Worm (Caenorhabditis elegans) whole organism, L1 larva: Measurements from ENCODE around the gene C16C10.8.
A peak's percentile ranks its signal among the peaks of the same experiment; 100 is the strongest.

ENCODE experiments used
- F16B12.6 ChIP-seq: fragments of 150-350 bp; optimal IDR thresholded peaks from 2 replicates; lab custom pipeline; 2014; ENCODE audit warnings: missing biosample characterization, missing genetic modification characterization
- aha-1 ChIP-seq: fragments of 150-350 bp; optimal IDR thresholded peaks from 2 replicates; lab custom pipeline; 2014; ENCODE audit warnings: missing biosample characterization, missing genetic modification characterization
- alr-1 ChIP-seq: fragments of 200-800 bp; sonication (Bioruptor generic); optimal IDR thresholded peaks from 2 replicates; lab custom pipeline; 2018; ENCODE audit warnings: borderline replicate concordance, mild to moderate bottlenecking, missing genetic modification characterization, missing compliant biosample characterization
- aly-2 ChIP-seq: fragments of 150-350 bp; optimal IDR thresholded peaks from 2 replicates; lab custom pipeline; 2014; ENCODE audit warnings: missing biosample characterization, missing genetic modification characterization
- ceh-8 ChIP-seq: fragments of 200-800 bp; sonication (Bioruptor generic); optimal IDR thresholded peaks from 2 replicates; lab custom pipeline; 2018; ENCODE audit warnings: mild to moderate bottlenecking, missing genetic modification characterization, moderate library complexity, missing compliant biosample characterization
- ceh-88 ChIP-seq: fragments of 200-800 bp; sonication (Bioruptor generic); IDR thresholded peaks from 2 replicates; pipeline ENCODE4 v1.3.6; 2022; ENCODE audit warnings: missing genetic modification characterization, missing compliant biosample characterization
- ceh-90 ChIP-seq: sonication (generic microtip); optimal IDR thresholded peaks from 2 replicates; lab custom pipeline; 2016; ENCODE audit warnings: missing genetic modification characterization, missing compliant biosample characterization
- dpl-1 ChIP-seq, 3 experiments: fragments of 150-350 bp in 2 of 3; sonication (generic microtip) in 1 of 3; optimal IDR thresholded peaks; 2 replicates each; lab custom pipeline; 2014 to 2017; ENCODE audit warnings: missing biosample characterization in 3 of 3, missing genetic modification characterization in 3 of 3, missing genetic modification reagents in 3 of 3
- efl-1 ChIP-seq, 4 experiments: fragments of 150-350 bp; optimal IDR thresholded peaks in 3 of 4; peaks in 1 of 4; 1 replicate in 1 of 4; 2 replicates in 3 of 4; lab custom pipeline; 2014; ENCODE audit warnings: missing biosample characterization in 2 of 4, missing genetic modification characterization in 2 of 4, missing genetic modification reagents in 2 of 4
- elt-2 ChIP-seq: sonication (generic microtip); optimal IDR thresholded peaks from 2 replicates; lab custom pipeline; 2016; ENCODE audit warnings: missing genetic modification characterization, mild to moderate bottlenecking, inconsistent platforms, missing compliant biosample characterization, missing genetic modification reagents
- fkh-10 ChIP-seq: sonication (generic microtip); optimal IDR thresholded peaks from 2 replicates; lab custom pipeline; 2017; ENCODE audit warnings: missing biosample characterization, missing genetic modification reagents, missing genetic modification characterization
- fkh-4 ChIP-seq: sonication (generic microtip); optimal IDR thresholded peaks from 2 replicates; lab custom pipeline; 2016; ENCODE audit warnings: missing compliant biosample characterization, missing genetic modification characterization, borderline replicate concordance
- hlh-17 ChIP-seq: fragments of 200-800 bp; sonication (Bioruptor generic); optimal IDR thresholded peaks from 2 replicates; lab custom pipeline; 2018; ENCODE audit warnings: missing genetic modification characterization, mild to moderate bottlenecking, missing compliant biosample characterization, moderate library complexity, borderline replicate concordance
- hlh-4 ChIP-seq: sonication (generic microtip); optimal IDR thresholded peaks from 2 replicates; lab custom pipeline; 2016; ENCODE audit warnings: mild to moderate bottlenecking, missing genetic modification characterization, missing compliant biosample characterization
- jun-1 ChIP-seq: fragments of 150-350 bp; optimal IDR thresholded peaks from 2 replicates; lab custom pipeline; 2014; ENCODE audit warnings: missing biosample characterization, missing genetic modification reagents, missing genetic modification characterization
- lin-13 ChIP-seq: fragments of 150-350 bp; optimal IDR thresholded peaks from 2 replicates; lab custom pipeline; 2014; ENCODE audit warnings: missing biosample characterization, missing genetic modification reagents, missing genetic modification characterization
- lin-15B ChIP-seq: fragments of 150-350 bp; sonication (generic microtip); optimal IDR thresholded peaks from 3 replicates; lab custom pipeline; 2014; ENCODE audit warnings: missing biosample characterization, missing genetic modification characterization
- lin-35 ChIP-seq, 2 experiments: fragments of 150-350 bp; optimal IDR thresholded peaks; 2 replicates each; lab custom pipeline; 2014; ENCODE audit warnings: missing biosample characterization in 2 of 2, missing genetic modification characterization in 2 of 2, missing genetic modification reagents in 2 of 2
- lir-3 ChIP-seq: sonication (generic microtip); optimal IDR thresholded peaks from 2 replicates; lab custom pipeline; 2016; ENCODE audit warnings: mild to moderate bottlenecking, missing genetic modification characterization, moderate library complexity, missing compliant biosample characterization; ENCODE audit not compliant: poor library complexity
- lsy-2 ChIP-seq, 2 experiments: fragments of 150-350 bp; optimal IDR thresholded peaks; 2 replicates each; lab custom pipeline; 2014; ENCODE audit warnings: missing biosample characterization in 2 of 2, missing genetic modification characterization in 2 of 2
- mab-9 ChIP-seq: fragments of 200-800 bp; sonication (Bioruptor generic); IDR thresholded peaks from 2 replicates; pipeline ENCODE4 v1.3.6; 2022; ENCODE audit warnings: missing genetic modification reagents, missing genetic modification characterization, missing compliant biosample characterization
- mef-2 ChIP-seq: fragments of 150-350 bp; optimal IDR thresholded peaks from 2 replicates; lab custom pipeline; 2014; ENCODE audit warnings: missing biosample characterization, missing genetic modification characterization
- mep-1 ChIP-seq: fragments of 150-350 bp; optimal IDR thresholded peaks from 2 replicates; lab custom pipeline; 2014; ENCODE audit warnings: missing biosample characterization, missing genetic modification characterization
- nhr-11 ChIP-seq: fragments of 150-350 bp; optimal IDR thresholded peaks from 2 replicates; lab custom pipeline; 2014; ENCODE audit warnings: missing biosample characterization, missing genetic modification characterization
- nhr-20 ChIP-seq: sonication (generic microtip); optimal IDR thresholded peaks from 2 replicates; lab custom pipeline; 2016; ENCODE audit warnings: mild to moderate bottlenecking, missing genetic modification characterization, missing compliant biosample characterization
- nhr-237 ChIP-seq: fragments of 150-350 bp; optimal IDR thresholded peaks from 2 replicates; lab custom pipeline; 2014; ENCODE audit warnings: missing biosample characterization, missing genetic modification characterization
- nhr-47 ChIP-seq: sonication (generic microtip); optimal IDR thresholded peaks from 2 replicates; lab custom pipeline; 2016; ENCODE audit warnings: mild to moderate bottlenecking, missing genetic modification characterization, moderate library complexity, missing compliant biosample characterization
- nhr-71 ChIP-seq: sonication (generic microtip); optimal IDR thresholded peaks from 2 replicates; lab custom pipeline; 2016; ENCODE audit warnings: mild to moderate bottlenecking, missing genetic modification characterization, moderate library complexity, missing compliant biosample characterization
- nhr-76 ChIP-seq: sonication (generic microtip); optimal IDR thresholded peaks from 2 replicates; lab custom pipeline; 2017; ENCODE audit warnings: missing biosample characterization, missing genetic modification characterization
- nhr-77 ChIP-seq: fragments of 150-350 bp; optimal IDR thresholded peaks from 2 replicates; lab custom pipeline; 2014; ENCODE audit warnings: missing biosample characterization, missing genetic modification characterization
- nhr-84 ChIP-seq: sonication (generic microtip); optimal IDR thresholded peaks from 2 replicates; lab custom pipeline; 2017; ENCODE audit warnings: missing biosample characterization, missing genetic modification characterization
- nhr-85 ChIP-seq: sonication (generic microtip); peaks from one replicate; lab custom pipeline; 2016; ENCODE audit warnings: missing genetic modification characterization, inconsistent platforms, missing compliant biosample characterization
- pag-3 ChIP-seq: sonication (generic microtip); optimal IDR thresholded peaks from 2 replicates; lab custom pipeline; 2017; ENCODE audit warnings: missing genetic modification characterization, mild to moderate bottlenecking, missing compliant biosample characterization, antibody characterized with exemption, borderline replicate concordance; ENCODE audit not compliant: insufficient read depth
- pax-3 ChIP-seq: fragments of 200-800 bp; sonication (Bioruptor generic); optimal IDR thresholded peaks from 2 replicates; lab custom pipeline; 2018; ENCODE audit warnings: mild to moderate bottlenecking, missing genetic modification characterization, moderate library complexity, missing compliant biosample characterization
- pqm-1 ChIP-seq: sonication (generic microtip); optimal IDR thresholded peaks from 3 replicates; lab custom pipeline; 2017; ENCODE audit warnings: missing biosample characterization, missing genetic modification characterization
- rnt-1 ChIP-seq: sonication (generic microtip); optimal IDR thresholded peaks from 2 replicates; lab custom pipeline; 2016; ENCODE audit warnings: mild to moderate bottlenecking, missing genetic modification characterization, moderate library complexity, missing compliant biosample characterization
- skn-1 ChIP-seq: fragments of 150-350 bp; optimal IDR thresholded peaks from 2 replicates; lab custom pipeline; 2014; ENCODE audit warnings: missing biosample characterization, missing genetic modification characterization
- tbx-2 ChIP-seq: sonication (generic microtip); optimal IDR thresholded peaks from 2 replicates; lab custom pipeline; 2016; ENCODE audit warnings: missing genetic modification characterization, missing compliant biosample characterization
- tlp-1 ChIP-seq: fragments of 150-350 bp; optimal IDR thresholded peaks from 2 replicates; lab custom pipeline; 2014; ENCODE audit warnings: missing biosample characterization, missing genetic modification characterization
- unc-30 ChIP-seq: sonication (generic microtip); optimal IDR thresholded peaks from 2 replicates; lab custom pipeline; 2017; ENCODE audit warnings: missing biosample characterization, missing genetic modification characterization
- unc-98 ChIP-seq: fragments of 200-800 bp; sonication (Bioruptor generic); IDR thresholded peaks from 2 replicates; pipeline ENCODE4 v1.3.6; 2022; ENCODE audit warnings: missing genetic modification characterization, missing compliant biosample characterization
- ztf-11 ChIP-seq, 2 experiments: sonication (generic microtip); optimal IDR thresholded peaks; 2 replicates each; lab custom pipeline; 2016 to 2017; ENCODE audit warnings: missing genetic modification characterization in 2 of 2, missing biosample characterization in 1 of 2, missing compliant biosample characterization in 1 of 2

C16C10.8 gene

ce11 chrIII:4186751-4187309 lies 22.9 kb upstream of the C16C10.8 start, which contains the start of gene lars-1 (continued):
- TF ChIP-seq F16B12.6 (tag; lab: Kevin White, UChicago) (no peak), lsy-2 (tag; optimal IDR thresholded peaks at IDR 0.05; lab: Kevin White, UChicago) (peak in 1 of 2 experiments; percentile 29), jun-1 (no peak), unc-98 (no peak), efl-1 (optimal IDR thresholded peaks at IDR 0.05; lab: Kevin White, UChicago) (no peak), efl-1 (GFP tag; optimal IDR thresholded peaks at IDR 0.05 in 1 of 2; lab: Kevin White, UChicago) (peak in 1 of 2 experiments; percentile 81), ceh-88 (GFP tag; lab: Robert Waterston, UW) (no peak), pax-3 (tag; lab: Kevin White, UChicago) (no peak), tbx-2 (tag; lab: Kevin White, UChicago) (no peak), ceh-90 (no peak), pqm-1 (tag; lab: Kevin White, UChicago) (no peak), fkh-10 (GFP tag; lab: Kevin White, UChicago) (no peak), mef-2 (tag; lab: Kevin White, UChicago) (no peak), hlh-17 (GFP tag; lab: Kevin White, UChicago) (no peak), lin-35 (GFP tag; optimal IDR thresholded peaks at IDR 0.05; lab: Kevin White, UChicago) (no peak), lir-3 (tag; lab: Kevin White, UChicago) (peak; percentile 15), nhr-237 (no peak), ztf-11 (tag; optimal IDR thresholded peaks at IDR 0.05; lab: Kevin White, UChicago) (no peak), nhr-85 (tag; lab: Kevin White, UChicago) (no peak), ceh-8 (GFP tag; lab: Kevin White, UChicago) (no peak), skn-1 (tag; lab: Kevin White, UChicago) (no peak), nhr-76 (tag; lab: Kevin White, UChicago) (no peak), elt-2 (tag; lab: Kevin White, UChicago) (no peak), rnt-1 (peak; percentile 15), lin-13 (GFP tag; lab: Kevin White, UChicago) (no peak), unc-30 (tag; lab: Kevin White, UChicago) (no peak), alr-1 (tag; lab: Kevin White, UChicago) (no peak), dpl-1 (GFP tag; optimal IDR thresholded peaks at IDR 0.05; lab: Kevin White, UChicago) (peak in 1 of 3 experiments; percentile 10), nhr-84 (tag; lab: Kevin White, UChicago) (no peak), tlp-1 (tag; lab: Kevin White, UChicago) (no peak), aha-1 (tag; lab: Kevin White, UChicago) (no peak), pag-3 (tag; lab: Kevin White, UChicago) (peak; percentile 94), fkh-4 (tag; lab: Kevin White, UChicago) (no peak)

ce11 chrIII:4181338-4181737 lies 17.4 kb upstream of the C16C10.8 start, which contains the start of gene C16C10.1:
C16C10.1 (minus strand) TSS chrIII:4181438.
- no peak for TF ChIP-seq lir-3 (tag; lab: Kevin White, UChicago)

ce11 chrIII:4178564-4178963 lies 14.6 kb upstream of the C16C10.8 start, which contains the start of gene C16C10.2:
C16C10.2 (minus strand) TSS chrIII:4178664.
- TF ChIP-seq aly-2, result no peak
- no peak for TF ChIP-seq mep-1 (tag; lab: Kevin White, UChicago)
- TF ChIP-seq elt-2 (tag; lab: Kevin White, UChicago), result no peak
- no peak for TF ChIP-seq nhr-77 (tag; lab: Kevin White, UChicago)
- no peak for TF ChIP-seq nhr-71
- TF ChIP-seq nhr-237, result no peak
- TF ChIP-seq mab-9 (GFP tag; lab: Robert Waterston, UW), result no peak
- TF ChIP-seq tbx-2 (tag; lab: Kevin White, UChicago), result no peak
- no peak for TF ChIP-seq nhr-47
- no peak for TF ChIP-seq nhr-20 (tag; lab: Kevin White, UChicago)
- TF ChIP-seq alr-1 (tag; lab: Kevin White, UChicago), result no peak
- TF ChIP-seq pqm-1 (tag; lab: Kevin White, UChicago), result no peak
- TF ChIP-seq lin-15B (tag; lab: Kevin White, UChicago), result no peak
- no peak for TF ChIP-seq hlh-4 (tag; lab: Kevin White, UChicago)
- TF ChIP-seq nhr-11 (tag; lab: Kevin White, UChicago), result no peak
- TF ChIP-seq nhr-85 (tag; lab: Kevin White, UChicago), result no peak
